Worm (Caenorhabditis elegans) whole organism, L3 larva: ENCODE measurements around the gene F42A6.5.
"Not testable (repeated sequence)": the region's sequence is repeated elsewhere in the genome, so short reads cannot be mapped to it uniquely, and the experiment has no call there.

ENCODE experiments used
- R02D3.7 ChIP-seq: fragments of 150-350 bp; optimal IDR thresholded peaks from 2 replicates; lab custom pipeline; 2014; ENCODE audit warnings: missing biosample characterization, missing genetic modification characterization
- ZK546.5 ChIP-seq: sonication (generic microtip); optimal IDR thresholded peaks from 2 replicates; lab custom pipeline; 2017; ENCODE audit warnings: missing biosample characterization, missing genetic modification characterization
- aly-2 ChIP-seq: fragments of 150-350 bp; optimal IDR thresholded peaks from 2 replicates; lab custom pipeline; 2014; ENCODE audit warnings: missing biosample characterization, missing genetic modification characterization
- ceh-16 ChIP-seq: sonication (generic microtip); optimal IDR thresholded peaks from 2 replicates; lab custom pipeline; 2017; ENCODE audit warnings: missing biosample characterization, missing genetic modification characterization
- ceh-28 ChIP-seq: fragments of 150-350 bp; optimal IDR thresholded peaks from 2 replicates; lab custom pipeline; 2014; ENCODE audit warnings: missing biosample characterization, missing genetic modification reagents, missing genetic modification characterization
- ceh-9 ChIP-seq: sonication (generic microtip); optimal IDR thresholded peaks from 2 replicates; lab custom pipeline; 2018; ENCODE audit warnings: missing biosample characterization, missing genetic modification characterization
- daf-12 ChIP-seq: fragments of 150-350 bp; optimal IDR thresholded peaks from 2 replicates; lab custom pipeline; 2014; ENCODE audit warnings: missing biosample characterization, missing genetic modification reagents, missing genetic modification characterization
- egl-27 ChIP-seq: sonication (generic microtip); optimal IDR thresholded peaks from 4 replicates; lab custom pipeline; 2017; ENCODE audit warnings: missing biosample characterization, missing genetic modification reagents, missing genetic modification characterization
- egl-5 ChIP-seq: fragments of 150-350 bp; optimal IDR thresholded peaks from 2 replicates; lab custom pipeline; 2017; ENCODE audit warnings: missing biosample characterization, missing genetic modification reagents, missing genetic modification characterization, inconsistent platforms
- elt-1 ChIP-seq: fragments of 150-350 bp; optimal IDR thresholded peaks from 2 replicates; lab custom pipeline; 2014; ENCODE audit warnings: missing biosample characterization, missing genetic modification characterization
- elt-2 ChIP-seq: sonication (generic microtip); optimal IDR thresholded peaks from 2 replicates; lab custom pipeline; 2016; ENCODE audit warnings: missing genetic modification reagents, mild to moderate bottlenecking, missing genetic modification characterization, missing compliant biosample characterization
- elt-3 ChIP-seq, 3 experiments: fragments of 150-350 bp in 1 of 3; sonication (generic microtip) in 2 of 3; optimal IDR thresholded peaks; 2 replicates in 2 of 3; 4 replicates in 1 of 3; lab custom pipeline; 2014 to 2017; ENCODE audit warnings: missing biosample characterization in 3 of 3, missing genetic modification characterization in 3 of 3
- fkh-10 ChIP-seq: sonication (generic microtip); optimal IDR thresholded peaks from 2 replicates; lab custom pipeline; 2017; ENCODE audit warnings: missing biosample characterization, missing genetic modification reagents, missing genetic modification characterization
- fkh-2 ChIP-seq: fragments of 150-350 bp; optimal IDR thresholded peaks from 2 replicates; lab custom pipeline; 2014; ENCODE audit warnings: missing biosample characterization, missing genetic modification reagents, missing genetic modification characterization
- fos-1 ChIP-seq: fragments of 150-350 bp; optimal IDR thresholded peaks from 2 replicates; lab custom pipeline; 2014; ENCODE audit warnings: missing biosample characterization, missing genetic modification characterization
- hmg-11 ChIP-seq: sonication (generic microtip); optimal IDR thresholded peaks from 2 replicates; lab custom pipeline; 2016; ENCODE audit warnings: missing genetic modification characterization, missing compliant biosample characterization
- jun-1 ChIP-seq: fragments of 150-350 bp; optimal IDR thresholded peaks from 2 replicates; lab custom pipeline; 2014; ENCODE audit warnings: missing biosample characterization, missing genetic modification reagents, missing genetic modification characterization
- lin-15B ChIP-seq: fragments of 150-350 bp; optimal IDR thresholded peaks from 2 replicates; lab custom pipeline; 2014; ENCODE audit warnings: missing biosample characterization, missing genetic modification characterization
- lin-39 ChIP-seq: fragments of 150-350 bp; optimal IDR thresholded peaks from 2 replicates; lab custom pipeline; 2018; ENCODE audit warnings: missing biosample characterization, missing genetic modification reagents, missing genetic modification characterization
- lsy-12 ChIP-seq: sonication (generic microtip); optimal IDR thresholded peaks from 2 replicates; lab custom pipeline; 2016; ENCODE audit warnings: mild to moderate bottlenecking, missing genetic modification characterization, missing compliant biosample characterization
- mdl-1 ChIP-seq: fragments of 150-350 bp; optimal IDR thresholded peaks from 2 replicates; lab custom pipeline; 2014; ENCODE audit warnings: missing biosample characterization, missing genetic modification characterization
- mml-1 ChIP-seq: fragments of 150-350 bp; sonication (generic microtip); optimal IDR thresholded peaks from 3 replicates; lab custom pipeline; 2014; ENCODE audit warnings: missing biosample characterization, missing genetic modification characterization
- nfya-1 ChIP-seq: sonication (generic microtip); optimal IDR thresholded peaks from 2 replicates; lab custom pipeline; 2017; ENCODE audit warnings: missing genetic modification characterization, mild to moderate bottlenecking, missing compliant biosample characterization, antibody characterized with exemption, moderate library complexity; ENCODE audit not compliant: insufficient read depth
- nhr-12 ChIP-seq: fragments of 150-350 bp; optimal IDR thresholded peaks from 2 replicates; lab custom pipeline; 2014; ENCODE audit warnings: missing biosample characterization, missing genetic modification characterization
- nhr-23 ChIP-seq: fragments of 150-350 bp; optimal IDR thresholded peaks from 2 replicates; lab custom pipeline; 2014; ENCODE audit warnings: missing biosample characterization, missing genetic modification reagents, missing genetic modification characterization
- nhr-237 ChIP-seq: fragments of 150-350 bp; optimal IDR thresholded peaks from 2 replicates; lab custom pipeline; 2014; ENCODE audit warnings: missing biosample characterization, missing genetic modification characterization
- nhr-28 ChIP-seq: fragments of 150-350 bp; optimal IDR thresholded peaks from 2 replicates; lab custom pipeline; 2014; ENCODE audit warnings: missing biosample characterization, missing genetic modification characterization
- nhr-43 ChIP-seq: sonication (generic microtip); optimal IDR thresholded peaks from 2 replicates; lab custom pipeline; 2016; ENCODE audit warnings: mild to moderate bottlenecking, missing genetic modification characterization, missing compliant biosample characterization; ENCODE audit not compliant: poor library complexity, severe bottlenecking
- nhr-67 ChIP-seq: fragments of 150-350 bp; optimal IDR thresholded peaks from 2 replicates; lab custom pipeline; 2014; ENCODE audit warnings: missing biosample characterization, missing genetic modification characterization
- nhr-76 ChIP-seq: fragments of 150-350 bp; sonication (generic microtip); optimal IDR thresholded peaks from 5 replicates; lab custom pipeline; 2014; ENCODE audit warnings: missing biosample characterization, missing genetic modification characterization
- nhr-77 ChIP-seq: fragments of 150-350 bp; optimal IDR thresholded peaks from 2 replicates; lab custom pipeline; 2014; ENCODE audit warnings: missing biosample characterization, missing genetic modification characterization
- pha-4 ChIP-seq: fragments of 150-350 bp; optimal IDR thresholded peaks from 2 replicates; lab custom pipeline; 2014; ENCODE audit warnings: missing biosample characterization, missing genetic modification reagents, missing genetic modification characterization
- pqm-1 ChIP-seq: fragments of 150-350 bp; optimal IDR thresholded peaks from 2 replicates; lab custom pipeline; 2017; ENCODE audit warnings: missing biosample characterization, missing genetic modification characterization, inconsistent platforms
- sea-2 ChIP-seq: fragments of 150-350 bp; sonication (generic microtip); optimal IDR thresholded peaks from 4 replicates; lab custom pipeline; 2014; ENCODE audit warnings: missing biosample characterization, missing genetic modification reagents, missing genetic modification characterization
- skn-1 ChIP-seq: fragments of 150-350 bp; optimal IDR thresholded peaks from 2 replicates; lab custom pipeline; 2014; ENCODE audit warnings: missing biosample characterization, missing genetic modification characterization
- snpc-4 ChIP-seq: fragments of 150-350 bp; optimal IDR thresholded peaks from 2 replicates; lab custom pipeline; 2014; ENCODE audit warnings: missing biosample characterization, missing genetic modification characterization
- tbx-2 ChIP-seq: sonication (generic microtip); optimal IDR thresholded peaks from 2 replicates; lab custom pipeline; 2016; ENCODE audit warnings: mild to moderate bottlenecking, missing genetic modification characterization, missing compliant biosample characterization
- unc-39 ChIP-seq: sonication (generic microtip); optimal IDR thresholded peaks from 4 replicates; lab custom pipeline; 2017; ENCODE audit warnings: missing biosample characterization, missing genetic modification characterization
- unc-62 ChIP-seq: fragments of 150-350 bp; sonication (generic microtip); optimal IDR thresholded peaks from 4 replicates; lab custom pipeline; 2014; ENCODE audit warnings: missing biosample characterization, missing genetic modification reagents, missing genetic modification characterization
- ztf-11 ChIP-seq: fragments of 150-350 bp; optimal IDR thresholded peaks from 2 replicates; lab custom pipeline; 2014; ENCODE audit warnings: missing biosample characterization, missing genetic modification characterization
- ztf-4 ChIP-seq: fragments of 150-350 bp; optimal IDR thresholded peaks from 2 replicates; lab custom pipeline; 2014; ENCODE audit warnings: missing biosample characterization, missing genetic modification characterization

Gene F42A6.5

ce11 chrIV:3331758-3332157 is at the start of gene F42A6.5:
Gene F42A6.5 (minus strand): TSS chrIV:3331858.
- TF ChIP-seq ceh-28; ceh-16 (tag; lab: Kevin White, UChicago); mml-1 (tag; lab: Kevin White, UChicago): not testable (repeated sequence)

- TF ChIP-seq nhr-237 (tag; lab: Kevin White, UChicago), result no peak
- TF ChIP-seq nhr-43, result no peak
- no peak for TF ChIP-seq pqm-1
- no peak for TF ChIP-seq R02D3.7 (tag; lab: Kevin White, UChicago)
- no peak for TF ChIP-seq unc-39
- TF ChIP-seq fkh-2, result no peak
- TF ChIP-seq nhr-12, result no peak
- no peak for TF ChIP-seq elt-3 (tag; optimal IDR thresholded peaks at IDR 0.05; lab: Kevin White, UChicago)
- no peak for TF ChIP-seq fkh-10 (GFP tag; lab: Kevin White, UChicago)
- no peak for TF ChIP-seq nhr-23 (tag; lab: Kevin White, UChicago)
- TF ChIP-seq lin-15B (tag; lab: Kevin White, UChicago), result no peak
- no peak for TF ChIP-seq snpc-4
- no peak for TF ChIP-seq elt-1 (tag; lab: Kevin White, UChicago)
- no peak for TF ChIP-seq nhr-67 (tag; lab: Kevin White, UChicago)
- no peak for TF ChIP-seq mdl-1 (tag; lab: Kevin White, UChicago)
- TF ChIP-seq aly-2 (tag; lab: Kevin White, UChicago), result no peak
Observed at ce11 chrIV:3378080-3378804, 46.6 kb upstream of the F42A6.5 start, which contains the start of gene otub-4. Gene otub-4 (minus strand): TSS chrIV:3378130.

- no peak for TF ChIP-seq nhr-28 (tag; lab: Kevin White, UChicago)
- no peak for TF ChIP-seq lin-39 (tag; lab: Kevin White, UChicago)
- no peak for TF ChIP-seq sea-2
- TF ChIP-seq fkh-2, result no peak
- no peak for TF ChIP-seq fos-1
- TF ChIP-seq jun-1 (tag; lab: Kevin White, UChicago), result no peak
- TF ChIP-seq fkh-10 (GFP tag; lab: Kevin White, UChicago), result no peak
- no peak for TF ChIP-seq tbx-2 (tag; lab: Kevin White, UChicago)
- no peak for TF ChIP-seq ztf-11 (tag; lab: Kevin White, UChicago)
- no peak for TF ChIP-seq skn-1 (tag; lab: Kevin White, UChicago)
- TF ChIP-seq ztf-4 (tag; lab: Kevin White, UChicago), result no peak
- no peak for TF ChIP-seq aly-2 (tag; lab: Kevin White, UChicago)
- no peak for TF ChIP-seq nhr-77 (tag; lab: Kevin White, UChicago)
- no peak for TF ChIP-seq nhr-237 (tag; lab: Kevin White, UChicago)
- no peak for TF ChIP-seq daf-12 (tag; lab: Kevin White, UChicago)
- TF ChIP-seq lsy-12, result no peak
- no peak for TF ChIP-seq ZK546.5 (tag; lab: Kevin White, UChicago)
Observed at ce11 chrIV:3373370-3373769, 41.7 kb upstream of the F42A6.5 start.

- TF ChIP-seq ceh-28, result no peak
- TF ChIP-seq lin-15B (tag; lab: Kevin White, UChicago), result peak; percentile 51
- peak; percentile 15 for TF ChIP-seq lin-39 (tag; lab: Kevin White, UChicago)
- peak; percentile 38 for TF ChIP-seq nfya-1
- peak; percentile 77 for TF ChIP-seq hmg-11 (tag; lab: Kevin White, UChicago)
- TF ChIP-seq unc-62 (GFP tag; lab: Kevin White, UChicago), result no peak
- no peak for TF ChIP-seq ZK546.5 (tag; lab: Kevin White, UChicago)
- TF ChIP-seq mml-1 (tag; lab: Kevin White, UChicago), result no peak
- no peak for TF ChIP-seq egl-5 (tag; lab: Kevin White, UChicago)
- TF ChIP-seq nhr-76 (tag; lab: Kevin White, UChicago), result no peak
- TF ChIP-seq nhr-67 (tag; lab: Kevin White, UChicago), result no peak
- no peak for TF ChIP-seq nhr-12
- peak; percentile 52 for TF ChIP-seq pha-4
- no peak for TF ChIP-seq mdl-1 (tag; lab: Kevin White, UChicago)
- no peak for TF ChIP-seq fkh-2
- no peak for TF ChIP-seq egl-27 (tag; lab: Kevin White, UChicago)
- TF ChIP-seq elt-1 (tag; lab: Kevin White, UChicago), result no peak
- TF ChIP-seq nhr-28 (tag; lab: Kevin White, UChicago), result no peak
- no peak for TF ChIP-seq jun-1 (tag; lab: Kevin White, UChicago)
- TF ChIP-seq ceh-9, result no peak
- TF ChIP-seq skn-1 (tag; lab: Kevin White, UChicago), result no peak
- TF ChIP-seq elt-2 (tag; lab: Kevin White, UChicago), result peak; percentile 61
Observed at ce11 chrIV:3368638-3369247, 37.1 kb upstream of the F42A6.5 start, which contains the start of gene vha-19. Gene vha-19 (plus strand): TSS chrIV:3369197.
